Worm (Caenorhabditis elegans): ENCODE results near the gene spat-2.

The spat-2 gene

ce11 chrIII:11045196-11045595 lies 8.5 kb downstream of the spat-2 start:
- TF ChIP-seq ceh-83 (GFP tag; optimal IDR thresholded peaks at IDR 0.05) (no peak), ces-1 (GFP tag; optimal IDR thresholded peaks at IDR 0.05) (no peak), tbx-8 (GFP tag; optimal IDR thresholded peaks at IDR 0.05) (no peak), sem-2 (GFP tag; optimal IDR thresholded peaks at IDR 0.05) (no peak), drap-1 (GFP tag; optimal IDR thresholded peaks at IDR 0.05) (no peak), mab-5 (tag; optimal IDR thresholded peaks at IDR 0.05) (no peak), ham-2 (GFP tag; optimal IDR thresholded peaks at IDR 0.05) (no peak), lin-13 (tag; optimal IDR thresholded peaks at IDR 0.05) (no peak), mep-1 (tag; optimal IDR thresholded peaks at IDR 0.05) (no peak), unc-39 (tag; optimal IDR thresholded peaks at IDR 0.05) (no peak), lin-32 (GFP tag; optimal IDR thresholded peaks at IDR 0.05) (no peak), nhr-76 (tag; optimal IDR thresholded peaks at IDR 0.05) (no peak), sptf-1 (tag; optimal IDR thresholded peaks at IDR 0.05) (no peak)

ce11 chrIII:11046549-11046948 lies 9.8 kb downstream of the spat-2 start:
- TF ChIP-seq unc-39 (tag; optimal IDR thresholded peaks at IDR 0.05) (no peak), unc-120 (tag; optimal IDR thresholded peaks at IDR 0.05; ENCODE audit: poor library complexity, severe bottlenecking) (no peak), cnd-1 (tag; optimal IDR thresholded peaks at IDR 0.05) (no peak), lin-13 (tag; optimal IDR thresholded peaks at IDR 0.05) (no peak), mls-2 (tag; optimal IDR thresholded peaks at IDR 0.05) (no peak), nhr-2 (tag; optimal IDR thresholded peaks at IDR 0.05) (no peak), elt-1 (tag; optimal IDR thresholded peaks at IDR 0.05; ENCODE audit: borderline replicate concordance, insufficient read depth) (no peak), flh-1 (GFP tag; optimal IDR thresholded peaks at IDR 0.05) (no peak), ceh-83 (GFP tag; optimal IDR thresholded peaks at IDR 0.05) (no peak), blmp-1 (tag; optimal IDR thresholded peaks at IDR 0.05) (no peak), zip-8 (tag; optimal IDR thresholded peaks at IDR 0.05) (no peak), ham-2 (GFP tag; optimal IDR thresholded peaks at IDR 0.05) (no peak), mab-5 (tag; optimal IDR thresholded peaks at IDR 0.05) (no peak), bed-3 (GFP tag; optimal IDR thresholded peaks at IDR 0.05) (no peak), unc-62 (GFP tag; optimal IDR thresholded peaks at IDR 0.05) (no peak), nhr-28 (tag; optimal IDR thresholded peaks at IDR 0.05) (no peak)

- TF ChIP-seq blmp-1 (tag; optimal IDR thresholded peaks at IDR 0.05) = no peak
- TF ChIP-seq cnd-1 (tag; optimal IDR thresholded peaks at IDR 0.05) = no peak
- TF ChIP-seq bed-3 (GFP tag; optimal IDR thresholded peaks at IDR 0.05) = no peak
- no peak for TF ChIP-seq lsy-2 (tag; optimal IDR thresholded peaks at IDR 0.05)
- TF ChIP-seq nhr-2 (tag; optimal IDR thresholded peaks at IDR 0.05) = no peak
- no peak for TF ChIP-seq lin-13 (tag; optimal IDR thresholded peaks at IDR 0.05)
Observed at ce11 chrIII:11050658-11051118, 13.9 kb downstream of the spat-2 start.

ce11 chrIII:11053603-11054002 lies 16.9 kb downstream of the spat-2 start:
- TF ChIP-seq nhr-76 (tag; optimal IDR thresholded peaks at IDR 0.05) (no peak), lsy-2 (tag; optimal IDR thresholded peaks at IDR 0.05) (no peak), ces-1 (GFP tag; optimal IDR thresholded peaks at IDR 0.05) (no peak), mls-2 (tag; optimal IDR thresholded peaks at IDR 0.05) (no peak), ceh-39 (tag; optimal IDR thresholded peaks at IDR 0.05) (no peak), blmp-1 (tag; optimal IDR thresholded peaks at IDR 0.05) (no peak), lin-32 (GFP tag; optimal IDR thresholded peaks at IDR 0.05) (no peak), sem-2 (GFP tag; optimal IDR thresholded peaks at IDR 0.05) (no peak), lin-13 (tag; optimal IDR thresholded peaks at IDR 0.05) (no peak), zip-8 (tag; optimal IDR thresholded peaks at IDR 0.05) (no peak), ztf-11 (tag; optimal IDR thresholded peaks at IDR 0.05) (no peak), elt-1 (tag; optimal IDR thresholded peaks at IDR 0.05; ENCODE audit: borderline replicate concordance, insufficient read depth) (no peak)

- no peak for TF ChIP-seq hlh-1 (tag; optimal IDR thresholded peaks at IDR 0.05)
- no peak for TF ChIP-seq blmp-1 (tag; optimal IDR thresholded peaks at IDR 0.05)
- TF ChIP-seq drap-1 (GFP tag; optimal IDR thresholded peaks at IDR 0.05) = no peak
- TF ChIP-seq ham-2 (GFP tag; optimal IDR thresholded peaks at IDR 0.05) = no peak
Observed at ce11 chrIII:11054032-11054431, 17.3 kb downstream of the spat-2 start.

- no peak for TF ChIP-seq sem-2 (GFP tag; optimal IDR thresholded peaks at IDR 0.05)
- TF ChIP-seq mep-1 (tag; optimal IDR thresholded peaks at IDR 0.05) = no peak
- TF ChIP-seq lin-32 (GFP tag; optimal IDR thresholded peaks at IDR 0.05) = peak; percentile 27
- TF ChIP-seq ces-1 (GFP tag; optimal IDR thresholded peaks at IDR 0.05) = peak; percentile 11
- TF ChIP-seq pha-4 (tag; optimal IDR thresholded peaks at IDR 0.05) = peak; percentile 80
Observed at ce11 chrIII:11054532-11055265, 18.0 kb downstream of the spat-2 start.

All from whole organism, mixed stage, embryonic.